Worm (Caenorhabditis elegans) whole organism, L1 larva: ENCODE measurements around the gene srw-127.

Experiments used
- hlh-17 ChIP-seq: fragments of 200-800 bp; sonication (Bioruptor generic); optimal IDR thresholded peaks from 2 replicates; lab custom pipeline; 2018; ENCODE audit warnings: missing genetic modification characterization, mild to moderate bottlenecking, missing compliant biosample characterization, moderate library complexity, borderline replicate concordance
- lin-39 ChIP-seq: fragments of 150-350 bp; optimal IDR thresholded peaks from 2 replicates; lab custom pipeline; 2014; ENCODE audit warnings: missing biosample characterization, missing genetic modification reagents, missing genetic modification characterization

- TF ChIP-seq lin-39 (tag; lab: Kevin White, UChicago) (no peak), hlh-17 (GFP tag; lab: Kevin White, UChicago) (no peak)
Observed at ce11 chrV:6987673-6988072, 25.0 kb upstream of the srw-127 start, which contains the start of gene nhr-139.
